Fruit fly (Drosophila melanogaster) whole organism, wandering third instar larva: Measurements from ENCODE around the gene CG18598.

Experiments
- Hr78 ChIP-seq: fragments of >200 bp; optimal IDR thresholded peaks from 2 replicates; lab custom pipeline; 2017; ENCODE audit warnings: missing biosample characterization, missing genetic modification characterization
- br ChIP-seq: fragments of 200-800 bp; sonication (Bioruptor generic); optimal IDR thresholded peaks from 2 replicates; lab custom pipeline; 2016; ENCODE audit warnings: missing biosample characterization, missing genetic modification characterization
- fru ChIP-seq: fragments of 200-800 bp; sonication (Bioruptor generic); optimal IDR thresholded peaks from 3 replicates; lab custom pipeline; 2016; ENCODE audit warnings: missing biosample characterization, mild to moderate bottlenecking, missing genetic modification characterization

dm6 chr3R:18297444-18298297 lies 46.8 kb downstream of the CG18598 start:
- TF ChIP-seq fru (no peak), br (GFP tag; lab: Kevin White, UChicago) (no peak), Hr78 (GFP tag; lab: Kevin White, UChicago) (no peak)
